Worm (Caenorhabditis elegans) whole organism, late embryonic: ENCODE results near the gene gtf-2H5.

Experiments used
- C08G9.2 ChIP-seq: sonication (generic microtip); optimal IDR thresholded peaks from 2 replicates; lab custom pipeline; 2016; ENCODE audit warnings: mild to moderate bottlenecking, missing genetic modification characterization, moderate library complexity, missing compliant biosample characterization
- C38D4.7 ChIP-seq: fragments of 200-800 bp; sonication (Bioruptor generic); optimal IDR thresholded peaks from 2 replicates; lab custom pipeline; 2018; ENCODE audit warnings: mild to moderate bottlenecking, missing genetic modification characterization, moderate library complexity, missing compliant biosample characterization
- F13H6.1 ChIP-seq: sonication (generic microtip); optimal IDR thresholded peaks from 2 replicates; lab custom pipeline; 2016; ENCODE audit warnings: missing genetic modification characterization, missing compliant biosample characterization
- K02D7.2 ChIP-seq: sonication (generic microtip); optimal IDR thresholded peaks from 2 replicates; lab custom pipeline; 2017; ENCODE audit warnings: mild to moderate bottlenecking, missing genetic modification characterization, missing compliant biosample characterization
- ahr-1 ChIP-seq: sonication (generic microtip); optimal IDR thresholded peaks from 2 replicates; lab custom pipeline; 2016; ENCODE audit warnings: missing genetic modification characterization, missing compliant biosample characterization
- ceh-19 ChIP-seq: fragments of 200-800 bp; sonication (Bioruptor generic); optimal IDR thresholded peaks from 2 replicates; lab custom pipeline; 2018; ENCODE audit warnings: mild to moderate bottlenecking, missing genetic modification characterization, missing compliant biosample characterization
- ceh-22 ChIP-seq: sonication (generic microtip); optimal IDR thresholded peaks from 2 replicates; lab custom pipeline; 2017; ENCODE audit warnings: missing biosample characterization, missing genetic modification characterization
- ceh-30 ChIP-seq: fragments of 150-350 bp; optimal IDR thresholded peaks from 2 replicates; lab custom pipeline; 2014; ENCODE audit warnings: missing biosample characterization, missing genetic modification characterization
- ceh-31 ChIP-seq: sonication (generic microtip); optimal IDR thresholded peaks from 2 replicates; lab custom pipeline; 2016; ENCODE audit warnings: missing genetic modification characterization, missing compliant biosample characterization
- ceh-45 ChIP-seq: fragments of 200-800 bp; sonication (Bioruptor generic); IDR thresholded peaks from 2 replicates; pipeline ENCODE4 v1.3.6; 2022; ENCODE audit warnings: missing genetic modification reagents, missing genetic modification characterization, missing compliant biosample characterization
- ceh-48 ChIP-seq: sonication (generic microtip); optimal IDR thresholded peaks from 2 replicates; lab custom pipeline; 2016; ENCODE audit warnings: missing genetic modification characterization, inconsistent platforms, missing compliant biosample characterization
- ceh-6 ChIP-seq: fragments of 200-800 bp; sonication (Bioruptor generic); optimal IDR thresholded peaks from 2 replicates; lab custom pipeline; 2018; ENCODE audit warnings: mild to moderate bottlenecking, missing genetic modification characterization, missing compliant biosample characterization
- ceh-9 ChIP-seq: sonication (generic microtip); optimal IDR thresholded peaks from 2 replicates; lab custom pipeline; 2016; ENCODE audit warnings: mild to moderate bottlenecking, missing genetic modification characterization, inconsistent platforms, missing compliant biosample characterization
- che-1 ChIP-seq: sonication (generic microtip); optimal IDR thresholded peaks from 2 replicates; lab custom pipeline; 2016; ENCODE audit warnings: mild to moderate bottlenecking, missing genetic modification characterization, missing compliant biosample characterization
- dmd-4 ChIP-seq: sonication (generic microtip); optimal IDR thresholded peaks from 2 replicates; lab custom pipeline; 2016; ENCODE audit warnings: borderline replicate concordance, missing genetic modification characterization, missing compliant biosample characterization
- dve-1 ChIP-seq: sonication (generic microtip); optimal IDR thresholded peaks from 2 replicates; lab custom pipeline; 2017; ENCODE audit warnings: antibody characterized with exemption, mild to moderate bottlenecking, missing genetic modification characterization, missing compliant biosample characterization
- elt-4 ChIP-seq: sonication (generic microtip); optimal IDR thresholded peaks from 2 replicates; lab custom pipeline; 2016; ENCODE audit warnings: missing genetic modification characterization, missing compliant biosample characterization
- ets-4 ChIP-seq: sonication (generic microtip); optimal IDR thresholded peaks from 2 replicates; lab custom pipeline; 2016; ENCODE audit warnings: missing genetic modification characterization, missing compliant biosample characterization
- eyg-1 ChIP-seq: sonication (generic microtip); optimal IDR thresholded peaks from 2 replicates; lab custom pipeline; 2016; ENCODE audit warnings: missing genotype, missing genetic modification characterization, missing compliant biosample characterization
- fax-1 ChIP-seq: sonication (generic microtip); optimal IDR thresholded peaks from 2 replicates; lab custom pipeline; 2016; ENCODE audit warnings: missing genotype, missing genetic modification characterization, missing compliant biosample characterization
- gmeb-2 ChIP-seq: sonication (generic microtip); optimal IDR thresholded peaks from 2 replicates; lab custom pipeline; 2016; ENCODE audit warnings: missing genetic modification characterization, inconsistent platforms, missing compliant biosample characterization
- hlh-30 ChIP-seq: sonication (generic microtip); optimal IDR thresholded peaks from 2 replicates; lab custom pipeline; 2017; ENCODE audit warnings: antibody characterized with exemption, missing genetic modification characterization, missing compliant biosample characterization; ENCODE audit not compliant: insufficient read depth
- hlh-6 ChIP-seq: sonication (generic microtip); optimal IDR thresholded peaks from 2 replicates; lab custom pipeline; 2016; ENCODE audit warnings: missing genotype, missing genetic modification characterization, missing compliant biosample characterization
- lim-6 ChIP-seq: sonication (generic microtip); optimal IDR thresholded peaks from 2 replicates; lab custom pipeline; 2016; ENCODE audit warnings: missing genetic modification characterization, missing compliant biosample characterization
- mec-3 ChIP-seq: sonication (generic microtip); optimal IDR thresholded peaks from 2 replicates; lab custom pipeline; 2016; ENCODE audit warnings: borderline replicate concordance, missing genetic modification characterization, missing compliant biosample characterization
- nfya-1 ChIP-seq: sonication (generic microtip); optimal IDR thresholded peaks from 2 replicates; lab custom pipeline; 2017; ENCODE audit warnings: missing genetic modification characterization, mild to moderate bottlenecking, missing compliant biosample characterization, antibody characterized with exemption, moderate library complexity
- nhr-232 ChIP-seq: sonication (generic microtip); optimal IDR thresholded peaks from 2 replicates; lab custom pipeline; 2016; ENCODE audit warnings: missing genetic modification characterization, missing compliant biosample characterization
- odd-2 ChIP-seq: sonication (generic microtip); optimal IDR thresholded peaks from 2 replicates; lab custom pipeline; 2017; ENCODE audit warnings: antibody characterized with exemption, mild to moderate bottlenecking, missing genetic modification characterization, missing compliant biosample characterization
- pag-3 ChIP-seq: sonication (generic microtip); optimal IDR thresholded peaks from 2 replicates; lab custom pipeline; 2016; ENCODE audit warnings: missing compliant biosample characterization, missing genetic modification characterization, borderline replicate concordance
- pat-9 ChIP-seq: fragments of 200-800 bp; sonication (Bioruptor generic); optimal IDR thresholded peaks from 2 replicates; lab custom pipeline; 2018; ENCODE audit warnings: mild to moderate bottlenecking, missing genetic modification characterization, moderate library complexity, missing compliant biosample characterization
- pha-2 ChIP-seq: sonication (generic microtip); optimal IDR thresholded peaks from 2 replicates; lab custom pipeline; 2017; ENCODE audit warnings: mild to moderate bottlenecking, missing genetic modification characterization, missing compliant biosample characterization
- pha-4 ChIP-seq: fragments of 150-350 bp; optimal IDR thresholded peaks from 2 replicates; lab custom pipeline; 2018; ENCODE audit warnings: missing biosample characterization, missing genetic modification reagents, missing genetic modification characterization
- pros-1 ChIP-seq: fragments of 150-350 bp; optimal IDR thresholded peaks from 2 replicates; lab custom pipeline; 2014; ENCODE audit warnings: missing biosample characterization, missing genetic modification reagents, missing genetic modification characterization
- ref-2 ChIP-seq: sonication (generic microtip); optimal IDR thresholded peaks from 2 replicates; lab custom pipeline; 2016; ENCODE audit warnings: missing genetic modification characterization, missing compliant biosample characterization
- sox-2 ChIP-seq: fragments of 200-800 bp; sonication (Bioruptor generic); IDR thresholded peaks from 2 replicates; pipeline ENCODE4 v1.3.6; 2022; ENCODE audit warnings: missing genetic modification reagents, missing genetic modification characterization, missing compliant biosample characterization
- ttx-3 ChIP-seq: sonication (generic microtip); optimal IDR thresholded peaks from 2 replicates; lab custom pipeline; 2016; ENCODE audit warnings: missing genetic modification reagents, missing genetic modification characterization, missing compliant biosample characterization
- unc-3 ChIP-seq, 2 experiments: fragments of 200-800 bp in 1 of 2; sonication (Bioruptor generic) in 1 of 2; sonication (generic microtip) in 1 of 2; conservative IDR thresholded peaks in 1 of 2; optimal IDR thresholded peaks in 1 of 2; 2 replicates each; pipeline versions ENCODE4 v1.3.6 to Lab custom; 2016 to 2022; ENCODE audit warnings: missing compliant biosample characterization in 2 of 2, missing genetic modification characterization in 2 of 2, missing genetic modification reagents in 1 of 2
- unc-55 ChIP-seq: sonication (generic microtip); optimal IDR thresholded peaks from 2 replicates; lab custom pipeline; 2017; ENCODE audit warnings: missing biosample characterization, missing genetic modification reagents, missing genetic modification characterization
- unc-86 ChIP-seq: sonication (generic microtip); optimal IDR thresholded peaks from 2 replicates; lab custom pipeline; 2016; ENCODE audit warnings: missing genetic modification characterization, missing compliant biosample characterization
- zip-5 ChIP-seq: sonication (generic microtip); optimal IDR thresholded peaks from 2 replicates; lab custom pipeline; 2016; ENCODE audit warnings: missing genetic modification characterization, missing compliant biosample characterization

The gtf-2H5 gene

ce11 chrIII:587009-587408, 9.6 kb upstream of the gtf-2H5 start, which contains the start of gene helq-1:
Gene helq-1, minus strand, starts transcription at chrIII:587109.
- no peak for TF ChIP-seq ets-4 (tag; lab: Kevin White, UChicago)
- no peak for TF ChIP-seq hlh-6 (tag; lab: Kevin White, UChicago)
- TF ChIP-seq dve-1 (tag; lab: Kevin White, UChicago): no peak

DNA sequence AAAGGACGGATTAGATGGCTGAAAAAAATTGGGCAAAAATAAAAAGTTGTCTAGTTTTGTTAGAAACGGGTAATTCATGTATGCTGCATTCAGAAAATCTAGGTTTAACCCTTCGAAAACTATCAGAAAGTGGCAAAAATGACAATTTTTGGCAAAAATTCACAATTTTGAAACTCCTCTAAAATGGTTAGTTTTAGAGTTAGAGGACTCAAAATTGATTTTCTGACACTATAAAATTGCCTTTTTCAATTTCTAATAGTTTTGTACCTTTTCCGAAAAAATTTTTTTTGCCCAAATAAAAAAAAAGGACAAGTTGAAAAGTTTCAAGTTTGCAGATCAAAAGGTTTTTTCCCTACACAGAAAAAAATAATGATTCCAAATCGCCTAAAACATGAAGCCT, 812 bp downstream of the gtf-2H5 start:
- TF ChIP-seq ahr-1 (tag; lab: Kevin White, UChicago) (no peak), hlh-6 (tag; lab: Kevin White, UChicago) (no peak), pag-3 (tag; lab: Kevin White, UChicago) (no peak), ttx-3 (tag; lab: Kevin White, UChicago) (no peak), eyg-1 (tag; lab: Kevin White, UChicago) (no peak), ceh-48 (tag; lab: Kevin White, UChicago) (no peak), ceh-9 (tag; lab: Kevin White, UChicago) (no peak), odd-2 (no peak), ceh-6 (GFP tag; lab: Kevin White, UChicago) (no peak), gmeb-2 (tag; lab: Kevin White, UChicago) (no peak), pat-9 (tag; lab: Kevin White, UChicago) (no peak), ceh-30 (tag; lab: Kevin White, UChicago) (no peak), ceh-19 (no peak), C08G9.2 (tag; lab: Kevin White, UChicago) (no peak)
- TF ChIP-seq, all 69 proteins: peak for 0

- no peak for TF ChIP-seq pha-2 (tag; lab: Kevin White, UChicago)
Measured at ce11 chrIII:568815-569214, 8.6 kb downstream of the gtf-2H5 start.

DNA sequence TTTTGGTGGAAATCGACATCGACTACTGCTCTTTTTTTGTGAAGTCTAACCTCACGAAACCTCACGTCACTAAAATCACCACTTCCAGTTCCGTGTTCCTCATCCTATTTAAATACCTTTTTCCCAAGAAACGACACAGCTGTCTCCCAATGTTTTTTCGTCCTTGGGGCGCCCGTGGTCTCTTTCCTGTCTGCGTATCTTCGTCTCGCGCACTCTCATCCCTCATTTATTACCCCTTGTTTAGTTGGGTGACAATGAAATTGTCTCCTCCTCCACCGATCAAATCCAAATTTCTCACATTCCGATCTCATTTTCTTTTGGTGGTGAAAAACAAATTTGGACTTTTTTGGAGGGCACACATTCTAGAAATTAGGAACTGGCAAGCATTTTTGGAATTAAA, 12.6 kb downstream of the gtf-2H5 start:
- TF ChIP-seq ceh-45 (GFP tag; lab: Robert Waterston, UW) (no peak), hlh-30 (no peak), ahr-1 (tag; lab: Kevin White, UChicago) (no peak), ceh-30 (tag; lab: Kevin White, UChicago) (no peak), nhr-232 (tag; lab: Kevin White, UChicago) (no peak), sox-2 (GFP tag; lab: Robert Waterston, UW) (no peak), mec-3 (tag; lab: Kevin White, UChicago) (no peak)

ce11 chrIII:563755-564154, 13.6 kb downstream of the gtf-2H5 start:
- TF ChIP-seq unc-55 (GFP tag; lab: Kevin White, UChicago) (no peak), zip-5 (no peak), lim-6 (tag; lab: Kevin White, UChicago) (no peak), ceh-9 (tag; lab: Kevin White, UChicago) (no peak), sox-2 (GFP tag; lab: Robert Waterston, UW) (no peak), ceh-45 (GFP tag; lab: Robert Waterston, UW) (no peak), dmd-4 (no peak), pat-9 (tag; lab: Kevin White, UChicago) (no peak), F13H6.1 (no peak), che-1 (tag; lab: Kevin White, UChicago) (no peak), C08G9.2 (tag; lab: Kevin White, UChicago) (no peak), C38D4.7 (GFP tag; lab: Kevin White, UChicago) (no peak), ceh-31 (no peak), pros-1 (tag; lab: Kevin White, UChicago) (no peak)

DNA sequence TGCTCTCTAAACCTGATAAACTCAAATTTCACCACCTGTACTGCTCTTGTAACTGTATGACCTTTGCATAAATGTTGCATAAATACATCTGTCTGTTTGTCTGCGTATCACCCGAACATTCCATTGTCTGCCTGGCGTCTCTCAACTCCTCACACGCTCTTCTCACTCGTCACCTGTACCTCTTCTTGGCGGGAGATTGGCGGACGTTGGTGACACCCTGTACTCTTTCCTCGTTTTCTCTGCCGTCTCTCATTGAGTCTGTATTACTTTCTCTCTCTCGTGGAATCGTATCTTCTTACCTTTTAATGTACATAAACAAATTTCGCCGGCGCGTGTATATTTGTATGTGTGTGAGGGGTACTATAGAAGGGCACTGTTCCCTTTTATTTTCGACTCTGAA, 18.5 kb downstream of the gtf-2H5 start:
- peak; percentile 45 for TF ChIP-seq hlh-30
- TF ChIP-seq K02D7.2 (tag; lab: Kevin White, UChicago): no peak
- no peak for TF ChIP-seq gmeb-2 (tag; lab: Kevin White, UChicago)
- TF ChIP-seq ref-2: peak; percentile 44
- TF ChIP-seq fax-1 (tag; lab: Kevin White, UChicago): no peak
- TF ChIP-seq C38D4.7 (GFP tag; lab: Kevin White, UChicago): no peak
- no peak for TF ChIP-seq eyg-1 (tag; lab: Kevin White, UChicago)
- TF ChIP-seq hlh-6 (tag; lab: Kevin White, UChicago): no peak
- no peak for TF ChIP-seq pha-4 (tag; lab: Kevin White, UChicago)
- no peak for TF ChIP-seq C08G9.2 (tag; lab: Kevin White, UChicago)
- TF ChIP-seq elt-4: no peak
- no peak for TF ChIP-seq ahr-1 (tag; lab: Kevin White, UChicago)
- no peak for TF ChIP-seq unc-86
- no peak for TF ChIP-seq unc-3 (GFP tag; conservative IDR thresholded peaks at IDR 0.05; lab: Robert Waterston, UW)
- TF ChIP-seq unc-3 (tag; optimal IDR thresholded peaks at IDR 0.05; lab: Kevin White, UChicago): no peak
- peak; percentile 21 for TF ChIP-seq ets-4 (tag; lab: Kevin White, UChicago)
- peak; percentile 71 for TF ChIP-seq ceh-22 (tag; lab: Kevin White, UChicago)
- peak; percentile 17 for TF ChIP-seq ceh-31
- TF ChIP-seq nfya-1 (tag; lab: Kevin White, UChicago): peak; percentile 50
- TF ChIP-seq unc-55 (GFP tag; lab: Kevin White, UChicago): peak; percentile 77
